Fruit fly (Drosophila melanogaster): ENCODE data around the gene CG10748.

The CG10748 gene

dm6 chr3L:13006490-13006889 is 34.3 kb upstream of the CG10748 start, which contains the start of gene CG11263 (continued):
- TF ChIP-seq sisA (GFP tag; IDR thresholded peaks at IDR 0.05) (peak; percentile 68), Doc3 (GFP tag; IDR thresholded peaks at IDR 0.05; ENCODE audit: partially characterized antibody) (peak; percentile 71; the same call in 2 of the 3 replicates), ken (GFP tag; IDR thresholded peaks at IDR 0.05) (peak; percentile 54; the same call in 2 of the 3 replicates), CG13775 (GFP tag; optimal IDR thresholded peaks at IDR 0.05) (peak; percentile 12), usp (GFP tag; optimal IDR thresholded peaks at IDR 0.05) (no peak), fu2 (GFP tag; optimal IDR thresholded peaks at IDR 0.05) (peak; percentile 45), Pdp1 (GFP tag; optimal IDR thresholded peaks at IDR 0.05) (peak in 1 of 2 experiments; percentile 31), CG43689 (GFP tag; IDR thresholded peaks at IDR 0.05) (no peak), CG11504 (tag; optimal IDR thresholded peaks at IDR 0.05) (no peak), fd3F (GFP tag; optimal IDR thresholded peaks at IDR 0.05) (no peak), zfh1 (GFP tag; IDR thresholded peaks at IDR 0.05) (peak; percentile 73; the same call in 2 of the 3 replicates), tll (GFP tag; optimal IDR thresholded peaks at IDR 0.05) (no peak), luna (GFP tag; optimal IDR thresholded peaks at IDR 0.05) (peak; percentile 49), her (GFP tag; optimal IDR thresholded peaks at IDR 0.05) (peak; percentile 53), CG8089 (GFP tag; optimal IDR thresholded peaks at IDR 0.05) (peak; percentile 24), Xrp1 (GFP tag; IDR thresholded peaks at IDR 0.05) (peak; percentile 60; the same call in 1 of the 2 replicates), CG11085 (GFP tag; IDR thresholded peaks at IDR 0.05) (no peak), C15 (GFP tag; IDR thresholded peaks at IDR 0.05) (no peak), dan (GFP tag; IDR thresholded peaks at IDR 0.05) (no peak), Blimp-1 (GFP tag; optimal IDR thresholded peaks at IDR 0.05) (no peak), otp (GFP tag; IDR thresholded peaks at IDR 0.05) (no peak), Ets65A (GFP tag) (peak; percentile 96), Oli (tag; optimal IDR thresholded peaks at IDR 0.05) (peak; percentile 20), CG3281 (GFP tag; optimal IDR thresholded peaks at IDR 0.05) (peak; percentile 28), CG7839 (tag; optimal IDR thresholded peaks at IDR 0.05) (peak; percentile 57), CG32772 (GFP tag; IDR thresholded peaks at IDR 0.05) (peak; percentile 29; the same call in 1 of the 2 replicates), amos (GFP tag; IDR thresholded peaks at IDR 0.05; ENCODE audit: partially characterized antibody) (peak; percentile 82), CG12659 (GFP tag; optimal IDR thresholded peaks at IDR 0.05) (peak; percentile 43), kay (GFP tag; optimal IDR thresholded peaks at IDR 0.05) (peak; percentile 26), bab2 (GFP tag; optimal IDR thresholded peaks at IDR 0.05) (peak; percentile 50), Gug (GFP tag; IDR thresholded peaks at IDR 0.05) (peak; percentile 53; the same call in 1 of the 4 replicates), esg (GFP tag; conservative IDR thresholded peaks at IDR 0.05) (no peak), fd96Cb (tag; optimal IDR thresholded peaks at IDR 0.05) (no peak), CG17612 (GFP tag; IDR thresholded peaks at IDR 0.05) (no peak), Sox100B (GFP tag; optimal IDR thresholded peaks at IDR 0.05) (no peak), CG10366 (GFP tag; IDR thresholded peaks at IDR 0.05) (peak; percentile 18; the same call in 1 of the 2 replicates), CG30403 (GFP tag; optimal IDR thresholded peaks at IDR 0.05) (peak; percentile 70), CG14860 (GFP tag; IDR thresholded peaks at IDR 0.05; ENCODE audit: partially characterized antibody) (peak; percentile 86), Bgb (GFP tag; IDR thresholded peaks at IDR 0.05; ENCODE audit: partially characterized antibody) (peak; percentile 89), Atf3 (GFP tag; optimal IDR thresholded peaks at IDR 0.05) (peak; percentile 29), p53 (GFP tag; optimal IDR thresholded peaks at IDR 0.05) (peak; percentile 29), CG14667 (GFP tag; IDR thresholded peaks at IDR 0.05) (peak; percentile 35; the same call in 1 of the 2 replicates), zf30C (GFP tag; optimal IDR thresholded peaks at IDR 0.05) (peak; percentile 90), eyg (GFP tag; optimal IDR thresholded peaks at IDR 0.05) (peak; percentile 22), CG15011 (GFP tag; optimal IDR thresholded peaks at IDR 0.05) (no peak), CG14965 (GFP tag; optimal IDR thresholded peaks at IDR 0.05; ENCODE audit: borderline replicate concordance) (no peak), pb (GFP tag; optimal IDR thresholded peaks at IDR 0.05) (no peak), Dll (GFP tag; IDR thresholded peaks at IDR 0.05; ENCODE audit: partially characterized antibody) (peak; percentile 86), Jarid2 (GFP tag; optimal IDR thresholded peaks at IDR 0.05) (no peak), D19B (GFP tag; optimal IDR thresholded peaks at IDR 0.05) (peak; percentile 38)

All from whole organism, embryonic.